Worm (Caenorhabditis elegans) whole organism, mixed stage, embryonic: ENCODE measurements around the gene F10E9.3.

ENCODE experiments used
- blmp-1 ChIP-seq: fragments of 150-350 bp; optimal IDR thresholded peaks from 2 replicates; lab custom pipeline; 2014; ENCODE audit warnings: missing biosample characterization, missing genetic modification characterization
- elt-3 ChIP-seq: fragments of 150-350 bp; optimal IDR thresholded peaks from 2 replicates; lab custom pipeline; 2014; ENCODE audit warnings: missing biosample characterization, missing genetic modification characterization
- hlh-1 ChIP-seq: fragments of 150-350 bp; optimal IDR thresholded peaks from 2 replicates; lab custom pipeline; 2014; ENCODE audit warnings: missing biosample characterization, missing genetic modification reagents, missing genetic modification characterization
- nhr-12 ChIP-seq: fragments of 150-350 bp; optimal IDR thresholded peaks from 2 replicates; lab custom pipeline; 2014; ENCODE audit warnings: missing biosample characterization, missing genetic modification characterization
- nhr-237 ChIP-seq: fragments of 150-350 bp; optimal IDR thresholded peaks from 2 replicates; lab custom pipeline; 2014; ENCODE audit warnings: missing biosample characterization, missing genetic modification characterization
- nhr-28 ChIP-seq: fragments of 150-350 bp; optimal IDR thresholded peaks from 2 replicates; lab custom pipeline; 2014; ENCODE audit warnings: missing biosample characterization, missing genetic modification characterization
- snpc-4 ChIP-seq: fragments of 150-350 bp; optimal IDR thresholded peaks from 2 replicates; lab custom pipeline; 2014; ENCODE audit warnings: missing biosample characterization, missing genetic modification characterization
- ztf-11 ChIP-seq: fragments of 150-350 bp; optimal IDR thresholded peaks from 2 replicates; lab custom pipeline; 2014; ENCODE audit warnings: missing biosample characterization, missing genetic modification characterization

- no peak for TF ChIP-seq nhr-237 (tag; lab: Kevin White, UChicago)
- no peak for TF ChIP-seq nhr-28 (tag; lab: Kevin White, UChicago)
- no peak for TF ChIP-seq nhr-12 (tag; lab: Kevin White, UChicago)
- no peak for TF ChIP-seq ztf-11 (tag; lab: Kevin White, UChicago)
- TF ChIP-seq elt-3 (tag; lab: Kevin White, UChicago), result no peak
- no peak for TF ChIP-seq blmp-1 (tag; lab: Kevin White, UChicago)
- no peak for TF ChIP-seq snpc-4 (tag; lab: Kevin White, UChicago)
- TF ChIP-seq hlh-1 (tag; lab: Kevin White, UChicago), result no peak
Observed at ce11 chrIII:8303440-8303839, 7.4 kb upstream of the F10E9.3 start.
